Worm (Caenorhabditis elegans) whole organism, L2 larva: ENCODE data around the gene atf-7.
A peak's percentile ranks its signal among the peaks of the same experiment; 100 is the strongest.

ENCODE experiments used
- C34F6.9 ChIP-seq: fragments of 150-350 bp; optimal IDR thresholded peaks from 2 replicates; lab custom pipeline; 2014; ENCODE audit warnings: missing biosample characterization, missing genetic modification characterization
- F13H6.1 ChIP-seq: sonication (generic microtip); optimal IDR thresholded peaks from 2 replicates; lab custom pipeline; 2016; ENCODE audit warnings: missing genetic modification characterization, missing compliant biosample characterization
- R02D3.7 ChIP-seq: fragments of 150-350 bp; optimal IDR thresholded peaks from 2 replicates; lab custom pipeline; 2014; ENCODE audit warnings: missing biosample characterization, missing genetic modification characterization
- Y55F3AM.14 ChIP-seq: fragments of 200-800 bp; sonication (Bioruptor generic); optimal IDR thresholded peaks from 2 replicates; lab custom pipeline; 2018; ENCODE audit warnings: mild to moderate bottlenecking, missing genetic modification characterization, missing compliant biosample characterization
- ZK546.5 ChIP-seq: sonication (generic microtip); optimal IDR thresholded peaks from 2 replicates; lab custom pipeline; 2017; ENCODE audit warnings: missing biosample characterization, missing genetic modification characterization
- alr-1 ChIP-seq: fragments of 150-350 bp; optimal IDR thresholded peaks from 2 replicates; lab custom pipeline; 2014; ENCODE audit warnings: missing biosample characterization, missing genetic modification characterization
- aly-2 ChIP-seq: fragments of 150-350 bp; optimal IDR thresholded peaks from 2 replicates; lab custom pipeline; 2014; ENCODE audit warnings: missing biosample characterization, missing genetic modification characterization
- ama-1 ChIP-seq: fragments of 150-350 bp; optimal IDR thresholded peaks from 2 replicates; lab custom pipeline; 2018; ENCODE audit warnings: inconsistent platforms
- blmp-1 ChIP-seq: sonication (generic microtip); optimal IDR thresholded peaks from 2 replicates; lab custom pipeline; 2017; ENCODE audit warnings: missing genetic modification characterization, mild to moderate bottlenecking, missing compliant biosample characterization, antibody characterized with exemption, moderate library complexity; ENCODE audit not compliant: insufficient read depth
- ceh-16 ChIP-seq: fragments of 150-350 bp; optimal IDR thresholded peaks from 2 replicates; lab custom pipeline; 2014; ENCODE audit warnings: missing biosample characterization, missing genetic modification characterization
- ceh-82 ChIP-seq: fragments of 150-350 bp; optimal IDR thresholded peaks from 2 replicates; lab custom pipeline; 2014; ENCODE audit warnings: missing biosample characterization, missing genetic modification characterization
- crh-2 ChIP-seq: sonication (generic microtip); optimal IDR thresholded peaks from 2 replicates; lab custom pipeline; 2017; ENCODE audit warnings: missing biosample characterization, missing genetic modification characterization
- dmd-4 ChIP-seq: sonication (generic microtip); optimal IDR thresholded peaks from 2 replicates; lab custom pipeline; 2017; ENCODE audit warnings: missing biosample characterization, missing genetic modification characterization
- egl-27 ChIP-seq: sonication (generic microtip); optimal IDR thresholded peaks from 3 replicates; lab custom pipeline; 2017; ENCODE audit warnings: missing biosample characterization, missing genetic modification reagents, missing genetic modification characterization
- elt-1 ChIP-seq: fragments of 150-350 bp; optimal IDR thresholded peaks from 2 replicates; lab custom pipeline; 2014; ENCODE audit warnings: missing biosample characterization, missing genetic modification characterization
- elt-3 ChIP-seq: sonication (generic microtip); optimal IDR thresholded peaks from 2 replicates; lab custom pipeline; 2017; ENCODE audit warnings: missing biosample characterization, missing genetic modification characterization
- fos-1 ChIP-seq: fragments of 150-350 bp; optimal IDR thresholded peaks from 2 replicates; lab custom pipeline; 2014; ENCODE audit warnings: missing biosample characterization, missing genetic modification characterization
- gmeb-1 ChIP-seq: fragments of 150-350 bp; optimal IDR thresholded peaks from 2 replicates; lab custom pipeline; 2014; ENCODE audit warnings: missing biosample characterization, missing genetic modification characterization
- lin-11 ChIP-seq: fragments of 150-350 bp; sonication (generic microtip); optimal IDR thresholded peaks from 2 replicates; lab custom pipeline; 2014; ENCODE audit warnings: missing biosample characterization, missing genetic modification characterization, inconsistent platforms, mixed read lengths
- lin-13 ChIP-seq: fragments of 150-350 bp; optimal IDR thresholded peaks from 2 replicates; lab custom pipeline; 2014; ENCODE audit warnings: missing biosample characterization, missing genetic modification reagents, missing genetic modification characterization
- lin-39 ChIP-seq: fragments of 150-350 bp; optimal IDR thresholded peaks from 2 replicates; lab custom pipeline; 2014; ENCODE audit warnings: missing biosample characterization, missing genetic modification reagents, missing genetic modification characterization
- lsy-2 ChIP-seq, 2 experiments: fragments of 150-350 bp in 1 of 2; sonication (generic microtip) in 1 of 2; optimal IDR thresholded peaks; 2 replicates each; lab custom pipeline; 2014 to 2017; ENCODE audit warnings: missing biosample characterization in 2 of 2, missing genetic modification characterization in 2 of 2
- mab-5 ChIP-seq: fragments of 150-350 bp; optimal IDR thresholded peaks from 2 replicates; lab custom pipeline; 2014; ENCODE audit warnings: missing biosample characterization, missing genetic modification characterization
- mbf-1 ChIP-seq: sonication (generic microtip); optimal IDR thresholded peaks from 2 replicates; lab custom pipeline; 2017; ENCODE audit warnings: missing biosample characterization, missing genetic modification characterization
- mdl-1 ChIP-seq, 2 experiments: fragments of 150-350 bp in 1 of 2; sonication (generic microtip) in 1 of 2; optimal IDR thresholded peaks; 2 replicates each; lab custom pipeline; 2017; ENCODE audit warnings: missing biosample characterization in 2 of 2, missing genetic modification characterization in 2 of 2
- nhr-10 ChIP-seq: sonication (generic microtip); optimal IDR thresholded peaks from 2 replicates; lab custom pipeline; 2017; ENCODE audit warnings: missing biosample characterization, missing genetic modification characterization
- nhr-11 ChIP-seq: fragments of 150-350 bp; optimal IDR thresholded peaks from 2 replicates; lab custom pipeline; 2014; ENCODE audit warnings: missing biosample characterization, missing genetic modification characterization
- nhr-129 ChIP-seq: fragments of 150-350 bp; optimal IDR thresholded peaks from 2 replicates; lab custom pipeline; 2014; ENCODE audit warnings: missing biosample characterization, missing genetic modification characterization
- nhr-21 ChIP-seq: fragments of 150-350 bp; optimal IDR thresholded peaks from 2 replicates; lab custom pipeline; 2014; ENCODE audit warnings: missing biosample characterization, missing genetic modification characterization
- nhr-23 ChIP-seq: fragments of 150-350 bp; optimal IDR thresholded peaks from 2 replicates; lab custom pipeline; 2014; ENCODE audit warnings: missing biosample characterization, missing genetic modification reagents, missing genetic modification characterization
- nhr-237 ChIP-seq: fragments of 150-350 bp; optimal IDR thresholded peaks from 2 replicates; lab custom pipeline; 2014; ENCODE audit warnings: missing biosample characterization, missing genetic modification characterization
- nhr-25 ChIP-seq: fragments of 150-350 bp; sonication (generic microtip); optimal IDR thresholded peaks from 3 replicates; lab custom pipeline; 2014; ENCODE audit warnings: missing biosample characterization, missing genetic modification characterization
- nhr-6 ChIP-seq: fragments of 150-350 bp; optimal IDR thresholded peaks from 2 replicates; lab custom pipeline; 2014; ENCODE audit warnings: missing biosample characterization, missing genetic modification characterization
- nhr-77 ChIP-seq: fragments of 150-350 bp; optimal IDR thresholded peaks from 2 replicates; lab custom pipeline; 2014; ENCODE audit warnings: missing biosample characterization, missing genetic modification characterization
- peb-1 ChIP-seq: fragments of 150-350 bp; optimal IDR thresholded peaks from 2 replicates; lab custom pipeline; 2014; ENCODE audit warnings: missing biosample characterization, missing genetic modification characterization
- sem-4 ChIP-seq: fragments of 150-350 bp; optimal IDR thresholded peaks from 2 replicates; lab custom pipeline; 2014; ENCODE audit warnings: missing biosample characterization, missing genetic modification reagents, missing genetic modification characterization
- skn-1 ChIP-seq: sonication (generic microtip); optimal IDR thresholded peaks from 2 replicates; lab custom pipeline; 2017; ENCODE audit warnings: missing biosample characterization, missing genetic modification characterization
- sma-3 ChIP-seq: sonication (generic microtip); optimal IDR thresholded peaks from 2 replicates; lab custom pipeline; 2016; ENCODE audit warnings: missing genetic modification reagents, missing genetic modification characterization, missing compliant biosample characterization
- sma-9 ChIP-seq, 2 experiments: fragments of 150-350 bp in 1 of 2; sonication (generic microtip) in 1 of 2; optimal IDR thresholded peaks; 2 replicates each; lab custom pipeline; 2014 to 2016; ENCODE audit warnings: missing genetic modification characterization in 2 of 2, mild to moderate bottlenecking in 1 of 2, missing biosample characterization in 1 of 2, missing compliant biosample characterization in 1 of 2, missing genetic modification reagents in 1 of 2, moderate library complexity in 1 of 2
- snpc-4 ChIP-seq: fragments of 150-350 bp; optimal IDR thresholded peaks from 2 replicates; lab custom pipeline; 2014; ENCODE audit warnings: missing biosample characterization, missing genetic modification characterization
- unc-39 ChIP-seq: fragments of 150-350 bp; optimal IDR thresholded peaks from 2 replicates; lab custom pipeline; 2014; ENCODE audit warnings: missing biosample characterization, missing genetic modification characterization
- unc-55 ChIP-seq: fragments of 150-350 bp; sonication (generic microtip); optimal IDR thresholded peaks from 3 replicates; lab custom pipeline; 2014; ENCODE audit warnings: missing biosample characterization, missing genetic modification reagents, missing genetic modification characterization
- unc-62 ChIP-seq: fragments of 150-350 bp; optimal IDR thresholded peaks from 2 replicates; lab custom pipeline; 2014; ENCODE audit warnings: missing biosample characterization, missing genetic modification reagents, missing genetic modification characterization
- zag-1 ChIP-seq: fragments of 150-350 bp; optimal IDR thresholded peaks from 2 replicates; lab custom pipeline; 2014; ENCODE audit warnings: missing biosample characterization, missing genetic modification characterization
- ztf-1 ChIP-seq: fragments of 200-800 bp; sonication (Bioruptor generic); conservative IDR thresholded peaks from 2 replicates; pipeline ENCODE4 v1.3.6; 2022; ENCODE audit warnings: missing genetic modification characterization, missing compliant biosample characterization
- ztf-11 ChIP-seq: sonication (generic microtip); optimal IDR thresholded peaks from 2 replicates; lab custom pipeline; 2017; ENCODE audit warnings: missing biosample characterization, missing genetic modification characterization
- ztf-4 ChIP-seq: fragments of 150-350 bp; optimal IDR thresholded peaks from 2 replicates; lab custom pipeline; 2014; ENCODE audit warnings: missing biosample characterization, missing genetic modification characterization

Gene atf-7

ce11 chrIII:4495685-4496084 is 3.2 kb downstream of the atf-7 start:
- TF ChIP-seq lsy-2 (tag; optimal IDR thresholded peaks at IDR 0.05; lab: Kevin White, UChicago) (no peak), unc-62 (GFP tag; lab: Kevin White, UChicago) (no peak), elt-3 (tag; lab: Kevin White, UChicago) (no peak), dmd-4 (tag; lab: Kevin White, UChicago) (no peak), mbf-1 (tag; lab: Kevin White, UChicago) (no peak), lin-39 (tag; lab: Kevin White, UChicago) (no peak), elt-1 (tag; lab: Kevin White, UChicago) (no peak), mdl-1 (tag; optimal IDR thresholded peaks at IDR 0.05; lab: Kevin White, UChicago) (no peak), unc-39 (no peak), crh-2 (tag; lab: Kevin White, UChicago) (no peak), mab-5 (tag; lab: Kevin White, UChicago) (no peak)

DNA sequence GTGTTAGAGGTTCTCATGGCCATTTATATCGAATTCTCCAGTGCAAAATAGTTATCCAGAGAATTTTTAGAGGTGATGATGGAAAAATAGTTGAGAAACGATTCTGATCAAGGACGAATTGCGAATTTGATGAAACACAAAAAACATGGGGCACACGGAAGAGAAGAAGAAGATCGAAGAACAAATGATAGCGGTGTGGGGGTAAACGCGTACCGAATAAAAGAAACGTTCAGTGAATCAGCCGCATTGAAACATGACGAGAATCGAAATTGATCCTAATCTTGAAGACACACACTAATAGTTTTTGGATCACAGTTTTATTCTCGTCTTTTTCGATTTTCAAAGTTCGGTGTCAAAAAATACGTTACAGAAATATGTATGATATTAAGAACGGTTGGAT is 3.6 kb downstream of the atf-7 start:
- TF ChIP-seq nhr-23 (tag; lab: Kevin White, UChicago) = no peak
- peak; percentile 14 for TF ChIP-seq nhr-21
- TF ChIP-seq blmp-1 (tag; lab: Kevin White, UChicago) = peak; percentile 49
- TF ChIP-seq sma-3 (GFP tag; lab: Kevin White, UChicago) = peak; percentile 29
- TF ChIP-seq mdl-1 (tag; optimal IDR thresholded peaks at IDR 0.05; lab: Kevin White, UChicago) = no peak
- TF ChIP-seq sma-9 (GFP tag; optimal IDR thresholded peaks at IDR 0.05; lab: Kevin White, UChicago) = peak; percentile 61
- TF ChIP-seq sma-9 (tag; optimal IDR thresholded peaks at IDR 0.05; lab: Kevin White, UChicago) = no peak
- TF ChIP-seq ztf-11 = no peak
- TF ChIP-seq unc-39 = no peak
- peak; percentile 52 for TF ChIP-seq nhr-25 (tag; lab: Kevin White, UChicago)
- peak; percentile 26 for TF ChIP-seq ceh-16 (tag; lab: Kevin White, UChicago)
- TF ChIP-seq egl-27 (tag; lab: Kevin White, UChicago) = no peak

ce11 chrIII:4494541-4495010 is 4.3 kb downstream of the atf-7 start:
- TF ChIP-seq Y55F3AM.14 (GFP tag; lab: Kevin White, UChicago) = no peak
- TF ChIP-seq peb-1 (tag; lab: Kevin White, UChicago) = no peak
- TF ChIP-seq gmeb-1 (tag; lab: Kevin White, UChicago) = peak; percentile 73
- TF ChIP-seq lin-39 (tag; lab: Kevin White, UChicago) = no peak
- no peak for TF ChIP-seq unc-62 (GFP tag; lab: Kevin White, UChicago)
- no peak for TF ChIP-seq zag-1 (tag; lab: Kevin White, UChicago)
- no peak for TF ChIP-seq ZK546.5 (tag; lab: Kevin White, UChicago)
- peak; percentile 83 for TF ChIP-seq nhr-21
- no peak for TF ChIP-seq nhr-10
- TF ChIP-seq nhr-11 (tag; lab: Kevin White, UChicago) = no peak
- TF ChIP-seq unc-39 = no peak
- peak; percentile 81 for TF ChIP-seq nhr-25 (tag; lab: Kevin White, UChicago)
- TF ChIP-seq mbf-1 (tag; lab: Kevin White, UChicago) = no peak
- peak; percentile 37 for TF ChIP-seq F13H6.1
- no peak for TF ChIP-seq nhr-77 (tag; lab: Kevin White, UChicago)
- TF ChIP-seq elt-1 (tag; lab: Kevin White, UChicago) = no peak
- TF ChIP-seq mdl-1 (tag; optimal IDR thresholded peaks at IDR 0.05; lab: Kevin White, UChicago) = no peak
- TF ChIP-seq fos-1 (tag; lab: Kevin White, UChicago) = peak; percentile 75
- TF ChIP-seq nhr-129 (tag; lab: Kevin White, UChicago) = peak; percentile 76
- TF ChIP-seq egl-27 (tag; lab: Kevin White, UChicago) = no peak
- peak in 1 of 2 experiments; percentile 62 for TF ChIP-seq lsy-2 (tag; optimal IDR thresholded peaks at IDR 0.05; lab: Kevin White, UChicago)
- no peak for TF ChIP-seq unc-55 (GFP tag; lab: Kevin White, UChicago)
- no peak for TF ChIP-seq lin-11
- no peak for TF ChIP-seq ama-1
- no peak for TF ChIP-seq ceh-82
- TF ChIP-seq blmp-1 (tag; lab: Kevin White, UChicago) = peak; percentile 24
- peak; percentile 78 for TF ChIP-seq crh-2 (tag; lab: Kevin White, UChicago)
- TF ChIP-seq ztf-1 (GFP tag; lab: Robert Waterston, UW) = no peak
- peak; percentile 35 for TF ChIP-seq C34F6.9 (tag; lab: Kevin White, UChicago)
- no peak for TF ChIP-seq nhr-23 (tag; lab: Kevin White, UChicago)
- no peak for TF ChIP-seq ceh-16 (tag; lab: Kevin White, UChicago)
- no peak for TF ChIP-seq skn-1 (tag; lab: Kevin White, UChicago)
- peak; percentile 49 for TF ChIP-seq lin-13 (GFP tag; lab: Kevin White, UChicago)
- TF ChIP-seq dmd-4 (tag; lab: Kevin White, UChicago) = no peak
- TF ChIP-seq aly-2 = no peak
- no peak for TF ChIP-seq ztf-11
- no peak for TF ChIP-seq ztf-4 (tag; lab: Kevin White, UChicago)
- TF ChIP-seq R02D3.7 (tag; lab: Kevin White, UChicago) = no peak
- TF ChIP-seq elt-3 (tag; lab: Kevin White, UChicago) = no peak
- peak; percentile 49 for TF ChIP-seq nhr-6 (tag; lab: Kevin White, UChicago)
- TF ChIP-seq sma-3 (GFP tag; lab: Kevin White, UChicago) = peak; percentile 85
- no peak for TF ChIP-seq sem-4 (tag; lab: Kevin White, UChicago)
- no peak for TF ChIP-seq snpc-4 (tag; lab: Kevin White, UChicago)
- no peak for TF ChIP-seq alr-1 (tag; lab: Kevin White, UChicago)
- no peak for TF ChIP-seq nhr-237
